Worm (Caenorhabditis elegans): Measurements from ENCODE around the gene tbc-17.
A peak's percentile ranks its signal among the peaks of the same experiment; 100 is the strongest.

The tbc-17 gene

ce11 chrII:12678867-12679134 is 15.4 kb upstream of the tbc-17 start, which contains the start of gene Y38E10A.24:
Gene Y38E10A.24, plus strand, starts transcription at chrII:12679035.
- TF ChIP-seq nhr-77 (tag; optimal IDR thresholded peaks at IDR 0.05) (no peak), nhr-23 (tag; optimal IDR thresholded peaks at IDR 0.05) (no peak), nhr-237 (tag; optimal IDR thresholded peaks at IDR 0.05) (no peak), nhr-10 (tag; optimal IDR thresholded peaks at IDR 0.05) (no peak), nhr-25 (tag; optimal IDR thresholded peaks at IDR 0.05) (no peak), nhr-12 (tag; optimal IDR thresholded peaks at IDR 0.05) (no peak)

DNA sequence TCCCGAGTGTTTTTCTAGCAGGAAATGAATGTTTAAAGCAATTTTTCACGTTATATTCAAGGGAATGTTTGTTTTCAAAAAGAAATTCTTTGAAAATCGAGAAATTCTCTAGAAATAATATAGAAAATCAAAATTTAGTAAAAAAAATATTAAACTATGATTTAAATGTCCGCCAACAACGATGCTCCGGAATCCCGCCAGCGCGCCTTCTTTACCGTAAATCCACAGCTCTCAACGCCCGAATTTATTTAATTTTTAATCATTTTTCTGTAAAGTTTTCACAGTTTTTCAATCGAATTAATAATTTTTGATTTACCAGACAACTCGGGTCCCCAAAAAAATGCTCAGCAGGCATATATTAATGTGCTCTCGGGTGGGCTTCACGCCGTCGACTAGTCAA is 14.6 kb upstream of the tbc-17 start, which contains the start of the genes Y38E10A.33 and cox-10:
Y38E10A.33 (minus strand) TSS at position 12 of the 400 bp plus-strand sequence.
cox-10 (plus strand) TSS at position 320 of the 400 bp plus-strand sequence.
- TF ChIP-seq F13H6.1 (tag; optimal IDR thresholded peaks at IDR 0.05) = peak; percentile 57
- no peak for TF ChIP-seq mdl-1 (tag; optimal IDR thresholded peaks at IDR 0.05)
- TF ChIP-seq crh-2 (tag; optimal IDR thresholded peaks at IDR 0.05) = peak; percentile 45
- peak; percentile 97 for TF ChIP-seq R02D3.7 (tag; optimal IDR thresholded peaks at IDR 0.05)
- no peak for TF ChIP-seq skn-1 (tag; optimal IDR thresholded peaks at IDR 0.05)
- no peak for TF ChIP-seq ama-1 (optimal IDR thresholded peaks at IDR 0.05)
- no peak for TF ChIP-seq nhr-11 (tag; optimal IDR thresholded peaks at IDR 0.05)
- TF ChIP-seq nhr-129 (tag; optimal IDR thresholded peaks at IDR 0.05) = no peak
- TF ChIP-seq mab-5 (tag; optimal IDR thresholded peaks at IDR 0.05) = peak; percentile 54
- no peak for TF ChIP-seq nhr-12 (tag; optimal IDR thresholded peaks at IDR 0.05)
- no peak for TF ChIP-seq zag-1 (tag; optimal IDR thresholded peaks at IDR 0.05)
- TF ChIP-seq ceh-16 (tag; optimal IDR thresholded peaks at IDR 0.05) = no peak
- TF ChIP-seq Y55F3AM.14 (GFP tag; optimal IDR thresholded peaks at IDR 0.05) = no peak
- peak; percentile 23 for TF ChIP-seq lin-11 (tag; optimal IDR thresholded peaks at IDR 0.05)
- TF ChIP-seq aly-2 (tag; optimal IDR thresholded peaks at IDR 0.05) = no peak
- TF ChIP-seq lin-13 (GFP tag; optimal IDR thresholded peaks at IDR 0.05) = peak; percentile 73
- TF ChIP-seq egl-27 (tag; optimal IDR thresholded peaks at IDR 0.05) = no peak
- TF ChIP-seq snpc-4 (tag; optimal IDR thresholded peaks at IDR 0.05) = peak; percentile 69
- peak; percentile 38 for TF ChIP-seq nhr-21 (tag; optimal IDR thresholded peaks at IDR 0.05)
- no peak for TF ChIP-seq fos-1 (tag; optimal IDR thresholded peaks at IDR 0.05)
- peak; percentile 78 for TF ChIP-seq unc-55 (GFP tag; optimal IDR thresholded peaks at IDR 0.05)
- no peak for TF ChIP-seq blmp-1 (tag; optimal IDR thresholded peaks at IDR 0.05; ENCODE audit: insufficient read depth)
- TF ChIP-seq dmd-4 (tag; optimal IDR thresholded peaks at IDR 0.05) = no peak
- no peak for TF ChIP-seq nhr-6 (tag; optimal IDR thresholded peaks at IDR 0.05)
- no peak for TF ChIP-seq ceh-82 (tag; optimal IDR thresholded peaks at IDR 0.05)
- TF ChIP-seq ztf-1 (GFP tag; conservative IDR thresholded peaks at IDR 0.05) = no peak
- TF ChIP-seq ztf-4 (tag; optimal IDR thresholded peaks at IDR 0.05) = no peak
- TF ChIP-seq lsy-2 (tag; optimal IDR thresholded peaks at IDR 0.05) = peak; percentile 33 to 68
- TF ChIP-seq ztf-11 (tag; optimal IDR thresholded peaks at IDR 0.05) = no peak
- no peak for TF ChIP-seq nhr-10 (tag; optimal IDR thresholded peaks at IDR 0.05)
- peak; percentile 50 for TF ChIP-seq nhr-25 (tag; optimal IDR thresholded peaks at IDR 0.05)
- TF ChIP-seq sem-4 (tag; optimal IDR thresholded peaks at IDR 0.05) = peak; percentile 30
- TF ChIP-seq unc-62 (GFP tag; optimal IDR thresholded peaks at IDR 0.05) = no peak
- peak; percentile 36 for TF ChIP-seq nhr-237 (tag; optimal IDR thresholded peaks at IDR 0.05)
- TF ChIP-seq gmeb-1 (tag; optimal IDR thresholded peaks at IDR 0.05) = peak; percentile 98
- peak; percentile 56 for TF ChIP-seq sma-3 (GFP tag; optimal IDR thresholded peaks at IDR 0.05)
- TF ChIP-seq lin-39 (tag; optimal IDR thresholded peaks at IDR 0.05) = no peak
- TF ChIP-seq C34F6.9 (tag; optimal IDR thresholded peaks at IDR 0.05) = peak; percentile 61
- no peak for TF ChIP-seq elt-3 (tag; optimal IDR thresholded peaks at IDR 0.05)
- TF ChIP-seq unc-39 (tag; optimal IDR thresholded peaks at IDR 0.05) = no peak
- no peak for TF ChIP-seq elt-1 (tag; optimal IDR thresholded peaks at IDR 0.05)

DNA sequence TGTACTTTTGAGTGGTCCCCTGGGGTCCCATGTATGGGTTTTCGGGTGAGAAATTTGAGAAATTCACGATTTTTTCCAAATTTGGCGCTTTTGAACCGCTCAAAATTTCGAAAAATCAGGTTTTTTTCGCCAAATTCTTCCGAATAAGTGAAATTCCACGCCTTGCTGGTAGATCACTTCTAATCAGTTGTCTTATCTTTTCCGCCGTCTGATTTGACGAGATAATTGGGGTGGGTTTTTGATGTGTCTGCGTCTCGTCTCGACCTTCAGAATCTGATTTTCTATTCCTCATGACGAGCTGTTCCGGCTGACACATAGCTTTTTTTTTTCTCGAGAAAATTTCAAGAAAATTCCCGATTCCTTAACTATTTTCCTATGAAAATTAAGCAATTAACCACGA is 4.9 kb upstream of the tbc-17 start:
- TF ChIP-seq sma-3 (GFP tag; optimal IDR thresholded peaks at IDR 0.05) = no peak
